Worm (Caenorhabditis elegans) whole organism, L4/young adult: ENCODE measurements around the gene CD4.1.

Experiments used
- W03F9.2 ChIP-seq: fragments of 150-350 bp; optimal IDR thresholded peaks from 2 replicates; lab custom pipeline; 2014; ENCODE audit warnings: missing biosample characterization, missing genetic modification characterization
- him-1 ChIP-seq: sonication (generic microtip); optimal IDR thresholded peaks from 2 replicates; lab custom pipeline; 2016; ENCODE audit warnings: missing genotype, missing genetic modification reagents, missing genetic modification characterization, missing compliant biosample characterization

DNA sequence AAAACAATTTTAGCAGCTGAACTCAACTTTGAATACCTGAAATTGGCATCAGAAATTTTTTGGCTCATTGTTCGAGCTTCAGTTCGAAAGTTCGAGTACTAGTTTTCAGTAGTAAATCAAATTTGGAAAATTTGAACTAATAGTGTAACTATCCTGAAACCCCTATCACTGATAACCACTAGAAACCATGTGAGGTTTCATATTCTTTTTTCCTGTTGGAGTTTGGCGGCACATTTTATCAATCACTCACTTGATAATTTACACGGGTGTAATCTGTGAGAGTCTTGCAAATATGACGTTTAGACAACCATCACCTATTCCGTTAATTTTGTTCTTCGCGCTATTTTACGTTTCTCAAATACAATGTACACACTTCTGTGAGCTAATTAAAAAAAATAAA lies 41.0 kb downstream of the CD4.1 start, which contains the start of gene C14C11.4:
- no peak for TF ChIP-seq him-1
- TF ChIP-seq W03F9.2: no peak
